Worm (Caenorhabditis elegans): ENCODE data around the gene mtpn-1.
A peak's percentile ranks its signal among the peaks of the same experiment; 100 is the strongest.

ce11 chrX:2364703-2365299 lies 42.5 kb upstream of the mtpn-1 start:
- TF ChIP-seq lin-39 (tag; optimal IDR thresholded peaks at IDR 0.05) (no peak), ceh-16 (tag; optimal IDR thresholded peaks at IDR 0.05) (no peak), ceh-28 (tag; optimal IDR thresholded peaks at IDR 0.05) (peak; percentile 98), nhr-77 (tag; optimal IDR thresholded peaks at IDR 0.05) (peak; percentile 94), ztf-11 (tag; optimal IDR thresholded peaks at IDR 0.05) (no peak), fkh-2 (tag; optimal IDR thresholded peaks at IDR 0.05) (no peak), pqm-1 (tag; optimal IDR thresholded peaks at IDR 0.05) (peak; percentile 88), unc-39 (tag; optimal IDR thresholded peaks at IDR 0.05) (no peak), jun-1 (tag; optimal IDR thresholded peaks at IDR 0.05) (peak; percentile 97), nhr-67 (tag; optimal IDR thresholded peaks at IDR 0.05) (peak; percentile 61), zag-1 (tag; optimal IDR thresholded peaks at IDR 0.05) (peak; percentile 34), nhr-237 (tag; optimal IDR thresholded peaks at IDR 0.05) (peak; percentile 61), elt-3 (tag; optimal IDR thresholded peaks at IDR 0.05) (peak; percentile 60 to 94 (median 91)), elt-1 (tag; optimal IDR thresholded peaks at IDR 0.05) (peak; percentile 48)

All from whole organism, L3 larva.